Fruit fly (Drosophila melanogaster): ENCODE results near the gene Inx5.

DNA sequence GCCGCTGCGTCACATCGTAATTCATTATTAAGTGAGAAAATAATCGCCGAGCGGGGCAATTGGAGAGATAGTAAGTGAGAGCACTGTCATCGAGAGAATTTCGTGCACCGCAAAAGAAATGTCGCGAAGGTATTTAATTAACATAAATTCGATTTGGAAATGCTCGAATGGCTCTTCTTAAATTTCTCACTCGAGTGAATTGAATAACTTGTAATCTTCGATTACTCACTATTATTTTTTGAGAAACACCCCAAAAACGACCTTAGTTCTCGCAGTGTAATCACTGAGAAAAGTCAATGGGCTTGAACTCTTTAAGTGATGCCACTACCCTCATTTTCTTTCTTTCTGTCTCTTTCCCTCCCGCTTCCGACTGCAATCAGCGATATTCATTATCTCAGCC lies 15.7 kb downstream of the Inx5 start:
- TF ChIP-seq pan (optimal IDR thresholded peaks at IDR 0.05) (no peak), CG8478 (optimal IDR thresholded peaks at IDR 0.05) (no peak), psq (optimal IDR thresholded peaks at IDR 0.05) (no peak), usp (GFP tag; optimal IDR thresholded peaks at IDR 0.05) (no peak)

Measured in whole organism.